Worm (Caenorhabditis elegans) whole organism, L4 larva: ENCODE measurements around the gene C47E8.4.

Source experiments
- F26F4.8 ChIP-seq: fragments of 200-800 bp; sonication (Bioruptor generic); conservative IDR thresholded peaks from 2 replicates; pipeline ENCODE4 v1.3.6; 2022; ENCODE audit warnings: missing genetic modification characterization, missing compliant biosample characterization
- F44E2.7 ChIP-seq: fragments of 200-800 bp; sonication (Bioruptor generic); IDR thresholded peaks from 2 replicates; pipeline ENCODE4 v2.1.2; 2022; ENCODE audit warnings: missing genetic modification characterization, missing compliant biosample characterization
- F49E8.2 ChIP-seq: sonication (generic microtip); optimal IDR thresholded peaks from 2 replicates; lab custom pipeline; 2016; ENCODE audit warnings: missing compliant biosample characterization, mild to moderate bottlenecking, missing genetic modification characterization, borderline replicate concordance
- T20F7.1 ChIP-seq: fragments of 200-800 bp; sonication (Bioruptor generic); optimal IDR thresholded peaks from 2 replicates; lab custom pipeline; 2018; ENCODE audit warnings: mild to moderate bottlenecking, missing genetic modification characterization, missing compliant biosample characterization
- T26A8.4 ChIP-seq: fragments of 200-800 bp; sonication (Bioruptor generic); IDR thresholded peaks from 2 replicates; pipeline ENCODE4 v1.3.6; 2022; ENCODE audit warnings: missing genetic modification characterization, missing compliant biosample characterization
- Y105C5A.15 ChIP-seq: fragments of 200-800 bp; sonication (Bioruptor generic); IDR thresholded peaks from 2 replicates; pipeline ENCODE4 v1.3.6; 2022; ENCODE audit warnings: missing genetic modification characterization, missing compliant biosample characterization
- Y48G9A.11 ChIP-seq: fragments of 200-800 bp; sonication (Bioruptor generic); IDR thresholded peaks from 2 replicates; pipeline ENCODE4 v1.3.6; 2022; ENCODE audit warnings: missing genetic modification reagents, missing genetic modification characterization, missing compliant biosample characterization
- ZK337.2 ChIP-seq: fragments of 200-800 bp; sonication (Bioruptor generic); IDR thresholded peaks from 2 replicates; pipeline ENCODE4 v1.3.6; 2022; ENCODE audit warnings: missing genetic modification reagents, missing genetic modification characterization, missing compliant biosample characterization
- attf-4 ChIP-seq: sonication (generic microtip); optimal IDR thresholded peaks from 3 replicates; lab custom pipeline; 2017; ENCODE audit warnings: missing biosample characterization, missing genetic modification characterization
- ceh-20 ChIP-seq: fragments of 200-800 bp; sonication (Bioruptor generic); IDR thresholded peaks from 2 replicates; pipeline ENCODE4 v1.3.6; 2022; ENCODE audit warnings: missing genetic modification reagents, missing genetic modification characterization, missing compliant biosample characterization
- ceh-32 ChIP-seq: sonication (generic microtip); optimal IDR thresholded peaks from 2 replicates; lab custom pipeline; 2016; ENCODE audit warnings: mild to moderate bottlenecking, missing genetic modification characterization, missing compliant biosample characterization; ENCODE audit not compliant: poor library complexity
- ceh-44 ChIP-seq: fragments of 200-800 bp; sonication (Bioruptor generic); IDR thresholded peaks from 2 replicates; pipeline ENCODE4 v1.3.6; 2022; ENCODE audit warnings: missing genetic modification reagents, missing genetic modification characterization, missing compliant biosample characterization
- ceh-62 ChIP-seq: sonication (generic microtip); optimal IDR thresholded peaks from 2 replicates; lab custom pipeline; 2017; ENCODE audit warnings: missing biosample characterization, missing genetic modification characterization
- daf-19 ChIP-seq: fragments of 200-800 bp; sonication (Bioruptor generic); conservative IDR thresholded peaks from 2 replicates; pipeline ENCODE4 v1.3.6; 2022; ENCODE audit warnings: missing genetic modification characterization, missing compliant biosample characterization
- daf-8 ChIP-seq: fragments of 200-800 bp; sonication (Bioruptor generic); IDR thresholded peaks from 2 replicates; pipeline ENCODE4 v1.3.6; 2022; ENCODE audit warnings: missing genetic modification characterization, missing compliant biosample characterization
- duxl-1 ChIP-seq: sonication (generic microtip); optimal IDR thresholded peaks from 2 replicates; lab custom pipeline; 2016; ENCODE audit warnings: mild to moderate bottlenecking, missing genetic modification characterization, moderate library complexity, missing compliant biosample characterization; ENCODE audit not compliant: poor library complexity
- dve-1 ChIP-seq: sonication (generic microtip); optimal IDR thresholded peaks from 2 replicates; lab custom pipeline; 2017; ENCODE audit warnings: antibody characterized with exemption, mild to moderate bottlenecking, missing genetic modification characterization, missing compliant biosample characterization; ENCODE audit not compliant: insufficient read depth
- egl-43 ChIP-seq: fragments of 200-800 bp; sonication (Bioruptor generic); IDR thresholded peaks from 2 replicates; pipeline ENCODE4 v1.3.6; 2022; ENCODE audit warnings: missing genetic modification reagents, missing genetic modification characterization, missing compliant biosample characterization
- hif-1 ChIP-seq, 2 experiments: sonication (generic microtip); optimal IDR thresholded peaks; 2 replicates each; lab custom pipeline; 2016 to 2017; ENCODE audit warnings: missing compliant biosample characterization in 2 of 2, missing genetic modification characterization in 2 of 2, missing genetic modification reagents in 2 of 2, missing genotype in 2 of 2, mild to moderate bottlenecking in 1 of 2
- hlh-11 ChIP-seq: fragments of 200-800 bp; sonication (Bioruptor generic); optimal IDR thresholded peaks from 2 replicates; lab custom pipeline; 2018; ENCODE audit warnings: mild to moderate bottlenecking, missing genetic modification characterization, missing compliant biosample characterization
- jun-1 ChIP-seq: fragments of 150-350 bp; optimal IDR thresholded peaks from 2 replicates; lab custom pipeline; 2014; ENCODE audit warnings: missing biosample characterization, missing genetic modification reagents, missing genetic modification characterization
- lim-7 ChIP-seq: fragments of 200-800 bp; sonication (Bioruptor generic); IDR thresholded peaks from 2 replicates; pipeline ENCODE4 v1.3.6; 2022; ENCODE audit warnings: missing genetic modification characterization, missing compliant biosample characterization
- lin-29 ChIP-seq: fragments of 200-800 bp; sonication (Bioruptor generic); IDR thresholded peaks from 2 replicates; pipeline ENCODE4 v1.3.6; 2022; ENCODE audit warnings: missing genetic modification reagents, missing genetic modification characterization, missing compliant biosample characterization
- lin-38 ChIP-seq: fragments of 200-800 bp; sonication (Bioruptor generic); IDR thresholded peaks from 2 replicates; pipeline ENCODE4 v1.3.6; 2022; ENCODE audit warnings: missing genetic modification reagents, missing genetic modification characterization, missing compliant biosample characterization
- lin-39 ChIP-seq: fragments of 150-350 bp; optimal IDR thresholded peaks from 2 replicates; lab custom pipeline; 2014; ENCODE audit warnings: missing biosample characterization, missing genetic modification reagents, missing genetic modification characterization
- lir-3 ChIP-seq: sonication (generic microtip); optimal IDR thresholded peaks from 2 replicates; lab custom pipeline; 2016; ENCODE audit warnings: mild to moderate bottlenecking, missing genetic modification characterization, missing compliant biosample characterization
- madf-9 ChIP-seq: fragments of 200-800 bp; sonication (Bioruptor generic); conservative IDR thresholded peaks from 2 replicates; pipeline ENCODE4 v1.3.6; 2022; ENCODE audit warnings: missing genetic modification reagents, missing genetic modification characterization, missing compliant biosample characterization
- mdl-1 ChIP-seq, 2 experiments: fragments of 150-350 bp in 1 of 2; sonication (generic microtip) in 1 of 2; optimal IDR thresholded peaks; 2 replicates each; lab custom pipeline; 2014 to 2017; ENCODE audit warnings: missing biosample characterization in 2 of 2, missing genetic modification characterization in 2 of 2
- mdt-29 ChIP-seq: fragments of 200-800 bp; sonication (Bioruptor generic); IDR thresholded peaks from 2 replicates; pipeline ENCODE4 v1.3.6; 2022; ENCODE audit warnings: missing genetic modification reagents, missing genetic modification characterization, missing compliant biosample characterization
- mes-2 ChIP-seq: sonication (generic microtip); optimal IDR thresholded peaks from 2 replicates; lab custom pipeline; 2016; ENCODE audit warnings: missing genotype, mild to moderate bottlenecking, missing genetic modification characterization, missing compliant biosample characterization; ENCODE audit not compliant: poor library complexity, severe bottlenecking
- mxl-2 ChIP-seq: fragments of 200-800 bp; sonication (Bioruptor generic); conservative IDR thresholded peaks from 2 replicates; pipeline ENCODE4 v1.3.6; 2022; ENCODE audit warnings: missing genetic modification reagents, missing genetic modification characterization, missing compliant biosample characterization
- nhr-102 ChIP-seq: sonication (generic microtip); optimal IDR thresholded peaks from 2 replicates; lab custom pipeline; 2016; ENCODE audit warnings: mild to moderate bottlenecking, missing genetic modification characterization, moderate library complexity, missing compliant biosample characterization
- nhr-11 ChIP-seq: fragments of 150-350 bp; optimal IDR thresholded peaks from 2 replicates; lab custom pipeline; 2014; ENCODE audit warnings: missing biosample characterization, missing genetic modification characterization
- nhr-42 ChIP-seq: fragments of 200-800 bp; sonication (Bioruptor generic); IDR thresholded peaks from 2 replicates; pipeline ENCODE4 v1.3.6; 2022; ENCODE audit warnings: missing genetic modification characterization, missing compliant biosample characterization
- nhr-48 ChIP-seq: sonication (generic microtip); optimal IDR thresholded peaks from 2 replicates; lab custom pipeline; 2016; ENCODE audit warnings: mild to moderate bottlenecking, missing genetic modification characterization, missing compliant biosample characterization
- nhr-77 ChIP-seq: fragments of 150-350 bp; optimal IDR thresholded peaks from 2 replicates; lab custom pipeline; 2014; ENCODE audit warnings: missing biosample characterization, missing genetic modification characterization
- pha-4 ChIP-seq, 2 experiments: fragments of 150-350 bp in 1 of 2; fragments of 200-800 bp in 1 of 2; sonication (Bioruptor generic) in 1 of 2; IDR thresholded peaks in 1 of 2; optimal IDR thresholded peaks in 1 of 2; 2 replicates each; pipeline versions ENCODE4 v1.3.6 to Lab custom; 2014 to 2022; ENCODE audit warnings: missing genetic modification characterization in 2 of 2, missing genetic modification reagents in 2 of 2, missing biosample characterization in 1 of 2, missing compliant biosample characterization in 1 of 2
- pqm-1 ChIP-seq: sonication (generic microtip); optimal IDR thresholded peaks from 2 replicates; lab custom pipeline; 2017; ENCODE audit warnings: missing biosample characterization, missing genetic modification characterization
- spr-1 ChIP-seq: sonication (generic microtip); optimal IDR thresholded peaks from 2 replicates; lab custom pipeline; 2016; ENCODE audit warnings: mild to moderate bottlenecking, missing genetic modification characterization, missing compliant biosample characterization
- unc-39 ChIP-seq: sonication (generic microtip); optimal IDR thresholded peaks from 2 replicates; lab custom pipeline; 2017; ENCODE audit warnings: missing biosample characterization, missing genetic modification characterization
- unc-62 ChIP-seq, 3 experiments: fragments of 150-350 bp in 1 of 3; sonication (generic microtip); optimal IDR thresholded peaks in 2 of 3; peaks in 1 of 3; 1 replicate in 1 of 3; 2 replicates in 2 of 3; lab custom pipeline; 2014 to 2017; ENCODE audit warnings: missing biosample characterization in 3 of 3, missing genetic modification characterization in 3 of 3, missing genetic modification reagents in 3 of 3, missing genotype in 1 of 3
- vab-7 ChIP-seq: fragments of 200-800 bp; sonication (Bioruptor generic); IDR thresholded peaks from 2 replicates; pipeline ENCODE4 v1.3.6; 2022; ENCODE audit warnings: missing genetic modification reagents, missing genetic modification characterization, missing compliant biosample characterization
- zag-1 ChIP-seq: fragments of 150-350 bp; optimal IDR thresholded peaks from 2 replicates; lab custom pipeline; 2014; ENCODE audit warnings: missing biosample characterization, missing genetic modification characterization
- zip-11 ChIP-seq: fragments of 200-800 bp; sonication (Bioruptor generic); IDR thresholded peaks from 2 replicates; pipeline ENCODE4 v1.3.6; 2022; ENCODE audit warnings: missing genetic modification characterization, missing compliant biosample characterization

Gene C47E8.4

ce11 chrV:14640769-14641168, 44.5 kb downstream of the C47E8.4 start, which contains the start of gene C54G10.1 (continued):
- TF ChIP-seq hif-1 (tag; optimal IDR thresholded peaks at IDR 0.05; lab: Kevin White, UChicago) (no peak), mes-2 (peak; percentile 6), zag-1 (tag; lab: Kevin White, UChicago) (no peak), vab-7 (GFP tag; lab: Robert Waterston, UW) (no peak), ceh-44 (GFP tag; lab: Robert Waterston, UW) (no peak), jun-1 (tag; lab: Kevin White, UChicago) (no peak), F44E2.7 (GFP tag; lab: Robert Waterston, UW) (no peak), nhr-11 (tag; lab: Kevin White, UChicago) (no peak), F49E8.2 (tag; lab: Kevin White, UChicago) (no peak), daf-8 (GFP tag; lab: Robert Waterston, UW) (no peak), nhr-77 (tag; lab: Kevin White, UChicago) (peak; percentile 48), T20F7.1 (GFP tag; lab: Kevin White, UChicago) (no peak), nhr-102 (tag; lab: Kevin White, UChicago) (no peak), Y105C5A.15 (no peak), lim-7 (no peak), attf-4 (tag; lab: Kevin White, UChicago) (no peak), hlh-11 (tag; lab: Kevin White, UChicago) (peak; percentile 78), nhr-42 (GFP tag; lab: Robert Waterston, UW) (no peak), daf-19 (GFP tag; lab: Robert Waterston, UW) (no peak), mxl-2 (GFP tag; lab: Robert Waterston, UW) (no peak), lin-39 (tag; lab: Kevin White, UChicago) (no peak), pqm-1 (tag; lab: Kevin White, UChicago) (peak; percentile 65), ceh-20 (GFP tag; lab: Robert Waterston, UW) (no peak), pha-4 (GFP tag; IDR thresholded peaks at IDR 0.05; lab: Robert Waterston, UW) (no peak), pha-4 (tag; optimal IDR thresholded peaks at IDR 0.05; lab: Kevin White, UChicago) (no peak), unc-62 (GFP tag; optimal IDR thresholded peaks at IDR 0.05 in 1 of 2; lab: Kevin White, UChicago) (peak in 1 of 2 experiments; percentile 33), unc-62 (tag; optimal IDR thresholded peaks at IDR 0.05; lab: Kevin White, UChicago) (no peak), ceh-32 (no peak), F26F4.8 (GFP tag; lab: Robert Waterston, UW) (no peak), dve-1 (tag; lab: Kevin White, UChicago) (peak; percentile 47), spr-1 (tag; lab: Kevin White, UChicago) (no peak), nhr-48 (tag; lab: Kevin White, UChicago) (no peak), egl-43 (GFP tag; lab: Robert Waterston, UW) (no peak), duxl-1 (tag; lab: Kevin White, UChicago) (no peak), mdt-29 (no peak), Y48G9A.11 (no peak), T26A8.4 (no peak), madf-9 (GFP tag; lab: Robert Waterston, UW) (no peak)

- TF ChIP-seq ceh-62 (tag; lab: Kevin White, UChicago) (no peak), vab-7 (GFP tag; lab: Robert Waterston, UW) (no peak), ZK337.2 (no peak), lin-38 (GFP tag; lab: Robert Waterston, UW) (no peak), mdl-1 (tag; optimal IDR thresholded peaks at IDR 0.05; lab: Kevin White, UChicago) (no peak), lir-3 (no peak), zip-11 (GFP tag; lab: Robert Waterston, UW) (no peak), zag-1 (tag; lab: Kevin White, UChicago) (no peak), unc-39 (tag; lab: Kevin White, UChicago) (no peak), lin-39 (tag; lab: Kevin White, UChicago) (no peak), lin-29 (GFP tag; lab: Robert Waterston, UW) (no peak)
These were observed 45.2 kb downstream of the C47E8.4 start, which contains the start of gene F43D2.7 for ce11 chrV:14640071-14640470. Gene F43D2.7, minus strand, starts transcription at chrV:14640171.
